Worm (Caenorhabditis elegans): ENCODE results near the gene M05D6.1.

DNA sequence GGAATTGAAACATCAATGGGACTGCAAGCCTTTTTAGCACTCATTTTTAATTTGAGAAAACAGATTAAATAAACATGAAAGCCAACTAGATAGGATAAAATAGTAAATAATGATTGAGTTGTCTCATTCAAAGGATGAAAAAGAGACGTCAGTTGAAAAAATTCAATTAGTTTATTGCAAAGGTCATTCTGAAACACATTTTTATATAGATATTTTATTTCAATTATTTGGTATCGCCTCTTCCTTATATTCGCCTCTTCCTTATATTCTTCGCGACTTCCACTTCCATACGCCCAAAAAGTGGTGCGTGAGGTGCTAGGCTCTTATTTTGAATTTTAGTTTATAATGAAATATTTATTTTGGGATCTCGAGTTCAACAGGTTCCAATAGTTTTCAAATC is 40.2 kb downstream of the M05D6.1 start, which contains the start of gene acp-4:
- TF ChIP-seq ceh-28 (tag; optimal IDR thresholded peaks at IDR 0.05) (no peak), unc-39 (tag; optimal IDR thresholded peaks at IDR 0.05) (no peak), zag-1 (tag; optimal IDR thresholded peaks at IDR 0.05) (no peak), nhr-11 (tag; optimal IDR thresholded peaks at IDR 0.05) (no peak), ztf-11 (tag; optimal IDR thresholded peaks at IDR 0.05) (no peak), lin-15B (tag; optimal IDR thresholded peaks at IDR 0.05) (no peak), elt-1 (tag; optimal IDR thresholded peaks at IDR 0.05) (no peak), ZK546.5 (tag; optimal IDR thresholded peaks at IDR 0.05) (no peak), unc-62 (GFP tag; optimal IDR thresholded peaks at IDR 0.05) (no peak), elt-2 (tag; optimal IDR thresholded peaks at IDR 0.05) (no peak), ama-1 (optimal IDR thresholded peaks at IDR 0.05) (no peak), snpc-4 (tag; optimal IDR thresholded peaks at IDR 0.05) (no peak), aly-2 (tag; optimal IDR thresholded peaks at IDR 0.05) (no peak)

Data from whole organism, L3 larva.